Fruit fly (Drosophila melanogaster) Kc167 (cell line): ENCODE measurements around the gene CG43057.

Source experiments
- Myc ChIP-seq: fragments of >200 bp; optimal IDR thresholded peaks from 2 replicates; lab custom pipeline; 2017; ENCODE audit warnings: missing external identifiers
- Sin3A ChIP-seq: fragments of >200 bp; optimal IDR thresholded peaks from 2 replicates; lab custom pipeline; 2018; ENCODE audit warnings: missing external identifiers
- h ChIP-seq: fragments of >200 bp; optimal IDR thresholded peaks from 3 replicates; lab custom pipeline; 2018; ENCODE audit warnings: missing external identifiers
- insv ChIP-seq: fragments of >200 bp; optimal IDR thresholded peaks from 3 replicates; lab custom pipeline; 2018; ENCODE audit warnings: missing external identifiers
- psq ChIP-seq: fragments of >200 bp; optimal IDR thresholded peaks from 2 replicates; lab custom pipeline; 2017; ENCODE audit warnings: missing external identifiers
- ttk ChIP-seq: sonication (Bioruptor generic); optimal IDR thresholded peaks from 2 replicates; lab custom pipeline; 2017; ENCODE audit warnings: missing external identifiers

The CG43057 gene

dm6 chr2L:8279400-8280065 lies 35.7 kb upstream of the CG43057 start:
- TF ChIP-seq ttk (no peak), psq (lab: Kevin White, UChicago) (no peak), h (lab: Kevin White, UChicago) (no peak), Sin3A (no peak), insv (lab: Kevin White, UChicago) (no peak), Myc (no peak)

DNA sequence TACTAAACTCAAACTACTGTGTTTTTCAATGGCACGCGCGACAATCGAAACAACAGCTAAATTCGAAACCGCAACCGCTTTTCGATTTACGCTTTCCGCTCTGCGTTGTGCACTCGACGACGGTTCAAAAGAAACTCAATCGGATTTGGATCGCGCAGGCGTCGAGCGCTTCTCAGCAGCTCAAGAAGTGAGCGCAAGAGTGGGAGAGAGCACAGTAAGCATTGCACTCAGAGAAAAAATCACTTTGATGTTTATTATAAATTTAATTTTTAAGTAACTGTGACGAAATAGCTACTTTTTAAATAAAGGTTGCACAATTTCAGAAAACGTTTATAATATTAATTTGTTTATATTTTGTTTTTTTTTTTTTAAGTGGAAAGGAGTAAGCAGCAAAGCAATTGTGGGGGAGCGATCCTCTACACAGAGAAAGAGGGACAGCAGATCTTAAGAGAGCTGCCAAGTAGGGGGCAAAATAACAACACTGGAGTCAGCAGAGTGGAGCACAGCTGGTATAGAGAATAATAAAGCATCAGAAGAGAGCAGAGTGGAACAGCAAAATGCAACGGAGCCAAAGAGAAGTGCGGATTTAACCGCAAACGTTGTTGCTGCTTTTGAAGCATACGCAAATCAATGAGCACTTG lies 33.9 kb upstream of the CG43057 start:
- TF ChIP-seq Myc: no peak
- no peak for TF ChIP-seq psq (lab: Kevin White, UChicago)
- TF ChIP-seq Sin3A: no peak
- TF ChIP-seq h (lab: Kevin White, UChicago): no peak
- TF ChIP-seq insv (lab: Kevin White, UChicago): no peak
- no peak for TF ChIP-seq ttk

DNA sequence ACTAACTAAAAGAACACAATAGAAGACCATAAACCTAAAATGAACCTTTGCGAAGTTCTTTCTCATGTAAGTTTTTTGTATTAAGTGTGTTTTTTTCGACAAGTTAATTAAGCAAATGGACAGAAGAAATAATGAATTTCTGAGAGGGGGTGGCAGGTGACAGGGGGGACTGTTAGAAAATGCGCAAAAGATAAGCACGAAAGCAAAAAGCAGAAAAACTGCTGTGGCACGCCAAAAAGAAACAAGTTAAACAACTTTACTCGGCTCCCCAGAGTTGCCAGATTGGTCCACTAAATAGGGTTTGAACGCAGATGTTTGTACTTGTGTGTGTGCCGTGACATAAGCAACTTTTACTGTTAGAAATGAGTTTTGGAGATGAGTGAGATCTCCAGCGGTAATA lies 33.1 kb upstream of the CG43057 start:
- no peak for TF ChIP-seq Myc
- TF ChIP-seq ttk: no peak
- no peak for TF ChIP-seq Sin3A
- TF ChIP-seq h (lab: Kevin White, UChicago): no peak
- TF ChIP-seq insv (lab: Kevin White, UChicago): no peak
- no peak for TF ChIP-seq psq (lab: Kevin White, UChicago)

- no peak for TF ChIP-seq Myc
- TF ChIP-seq h (lab: Kevin White, UChicago): no peak
- no peak for TF ChIP-seq ttk
- no peak for TF ChIP-seq Sin3A
- no peak for TF ChIP-seq insv (lab: Kevin White, UChicago)
- TF ChIP-seq psq (lab: Kevin White, UChicago): no peak
Measured at dm6 chr2L:8276287-8276686, 32.5 kb upstream of the CG43057 start.

- TF ChIP-seq Myc (no peak), h (lab: Kevin White, UChicago) (no peak), Sin3A (no peak), insv (lab: Kevin White, UChicago) (no peak), psq (lab: Kevin White, UChicago) (no peak), ttk (no peak)
Measured at dm6 chr2L:8274958-8275584, 31.3 kb upstream of the CG43057 start.

dm6 chr2L:8274127-8274526 lies 30.3 kb upstream of the CG43057 start:
- no peak for TF ChIP-seq Sin3A

dm6 chr2L:8270916-8271315 lies 27.1 kb upstream of the CG43057 start:
- TF ChIP-seq Myc (no peak), insv (lab: Kevin White, UChicago) (no peak), psq (lab: Kevin White, UChicago) (no peak), h (lab: Kevin White, UChicago) (no peak), Sin3A (no peak), ttk (no peak)

dm6 chr2L:8268679-8269078 lies 24.9 kb upstream of the CG43057 start:
- TF ChIP-seq ttk: no peak
- TF ChIP-seq Sin3A: no peak

dm6 chr2L:8266670-8267435 lies 23.1 kb upstream of the CG43057 start:
- TF ChIP-seq psq (lab: Kevin White, UChicago) (no peak), insv (lab: Kevin White, UChicago) (no peak), ttk (no peak), h (lab: Kevin White, UChicago) (no peak), Myc (no peak), Sin3A (no peak)

DNA sequence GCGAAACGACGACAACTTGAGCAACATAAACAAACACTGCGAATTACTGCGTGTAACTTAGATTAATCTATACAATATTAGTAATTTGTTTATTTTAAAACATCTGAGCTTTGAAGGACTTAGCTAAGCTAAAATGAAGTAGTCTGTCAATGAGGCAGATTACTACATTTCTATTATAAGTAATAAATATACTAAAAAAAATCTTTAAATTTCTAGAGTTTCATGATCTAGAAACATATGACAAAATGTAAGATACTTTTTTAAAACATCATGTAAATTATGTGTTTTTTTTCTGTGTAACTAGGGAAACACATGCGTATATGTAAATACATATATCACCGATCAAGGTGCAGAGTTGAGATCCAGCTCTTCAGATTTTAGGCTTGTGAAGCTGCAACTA lies 22.3 kb upstream of the CG43057 start:
- no peak for TF ChIP-seq insv (lab: Kevin White, UChicago)
- no peak for TF ChIP-seq psq (lab: Kevin White, UChicago)
- no peak for TF ChIP-seq Myc
- TF ChIP-seq ttk: no peak
- no peak for TF ChIP-seq Sin3A
- TF ChIP-seq h (lab: Kevin White, UChicago): no peak

DNA sequence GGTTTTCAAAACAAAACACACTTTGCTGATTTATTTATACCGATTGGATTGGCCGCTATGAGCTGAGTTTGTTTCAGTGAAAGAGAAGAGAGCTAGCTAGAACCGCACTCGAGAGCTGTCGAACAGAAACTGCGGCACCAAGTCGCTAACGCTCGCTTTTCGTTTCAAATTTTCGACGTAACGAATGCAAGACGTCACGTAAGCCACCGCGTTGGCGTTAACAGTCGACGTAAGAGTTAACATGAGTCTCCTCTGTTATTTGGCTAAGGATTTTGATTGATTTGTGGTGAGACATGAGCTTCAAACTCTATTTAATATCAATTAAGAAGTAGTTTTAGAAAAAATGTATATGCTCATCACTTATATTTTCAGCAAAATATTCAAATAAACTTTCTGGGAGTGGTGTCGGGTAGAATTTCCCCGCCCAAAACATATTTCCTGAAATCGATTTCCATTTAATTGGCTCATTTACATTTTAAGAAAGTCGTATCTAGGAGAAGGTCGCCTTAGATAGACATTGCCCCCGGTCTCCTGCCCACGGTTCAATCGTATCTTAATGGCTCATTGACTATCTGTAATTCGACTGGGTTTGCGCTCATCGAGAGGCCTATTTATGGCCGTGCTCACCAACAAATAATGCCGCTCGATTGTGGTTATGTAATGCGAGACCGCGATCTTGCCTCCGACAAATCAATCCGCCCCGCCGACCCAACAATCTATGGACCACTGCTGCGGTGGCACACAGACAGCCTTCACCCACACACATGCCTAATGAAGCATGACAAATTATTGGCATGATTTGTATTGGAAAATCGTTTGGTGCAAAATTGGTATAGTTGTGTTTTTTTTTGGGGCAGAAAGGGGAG lies 13.8 kb upstream of the CG43057 start, which contains the start of gene CG8086:
TSS of gene CG8086 (minus strand) at position 102 of the 866 bp plus-strand sequence.
- TF ChIP-seq ttk (no peak), insv (lab: Kevin White, UChicago) (no peak), h (lab: Kevin White, UChicago) (no peak), Myc (no peak), Sin3A (no peak), psq (lab: Kevin White, UChicago) (no peak)

- TF ChIP-seq insv (lab: Kevin White, UChicago) (no peak), Myc (no peak), Sin3A (no peak)
Measured at dm6 chr2L:8255406-8255805, 11.6 kb upstream of the CG43057 start.
